Fruit fly (Drosophila melanogaster) whole organism, embryonic: ENCODE data around the gene CG10068.

Experiments
- CG10267 ChIP-seq: fragments of 200-800 bp; sonication (Bioruptor generic); optimal IDR thresholded peaks from 2 replicates; lab custom pipeline; 2018; ENCODE audit warnings: missing biosample characterization, mild to moderate bottlenecking, missing genetic modification characterization, moderate library complexity
- CG10543 ChIP-seq: fragments of 200-800 bp; sonication (Bioruptor generic); optimal IDR thresholded peaks from 3 replicates; lab custom pipeline; 2017; ENCODE audit warnings: missing biosample characterization, mild to moderate bottlenecking, missing genetic modification characterization, moderate library complexity
- CG10654 ChIP-seq: fragments of 200-800 bp; sonication (Bioruptor generic); optimal IDR thresholded peaks from 2 replicates; lab custom pipeline; 2016; ENCODE audit warnings: missing biosample characterization, missing genetic modification characterization
- CG11695 ChIP-seq: fragments of 200-800 bp; sonication (Bioruptor generic); IDR thresholded peaks from 3 replicates; pipeline ENCODE4 v1.3.6; 2022; ENCODE audit warnings: missing biosample characterization, missing genetic modification characterization
- CG12769 ChIP-seq: fragments of 200-800 bp; sonication (Bioruptor generic); optimal IDR thresholded peaks from 2 replicates; lab custom pipeline; 2019; ENCODE audit warnings: missing biosample characterization, mild to moderate bottlenecking, missing genetic modification characterization, moderate library complexity
- CG14050 ChIP-seq: fragments of 200-800 bp; sonication (Bioruptor generic); IDR thresholded peaks from 3 replicates; pipeline ENCODE4 v1.3.6; 2022; ENCODE audit warnings: missing biosample characterization, missing genetic modification characterization
- CG15514 ChIP-seq: fragments of 200-800 bp; sonication (Bioruptor generic); optimal IDR thresholded peaks from 3 replicates; lab custom pipeline; 2017; ENCODE audit warnings: missing biosample characterization, missing genetic modification characterization, mild to moderate bottlenecking, moderate library complexity, missing genetic modification reagents
- CG16779 ChIP-seq: fragments of 200-800 bp; sonication (Bioruptor generic); IDR thresholded peaks from 2 replicates; pipeline ENCODE4 v1.3.6; 2022; ENCODE audit warnings: missing biosample characterization, missing genetic modification characterization
- CG17568 ChIP-seq: fragments of 200-800 bp; sonication (Bioruptor generic); optimal IDR thresholded peaks from 2 replicates; lab custom pipeline; 2018; ENCODE audit warnings: missing biosample characterization, mild to moderate bottlenecking, missing genetic modification characterization, moderate library complexity
- CG18476 ChIP-seq: fragments of 200-800 bp; sonication (Bioruptor generic); optimal IDR thresholded peaks from 2 replicates; lab custom pipeline; 2016; ENCODE audit warnings: missing biosample characterization, mild to moderate bottlenecking, missing genetic modification characterization
- CG30020 ChIP-seq: fragments of 200-800 bp; optimal IDR thresholded peaks from 2 replicates; lab custom pipeline; 2019; ENCODE audit warnings: missing biosample characterization, mild to moderate bottlenecking, missing genetic modification characterization, moderate library complexity
- CG30431 ChIP-seq: fragments of 200-800 bp; sonication (Bioruptor generic); optimal IDR thresholded peaks from 2 replicates; lab custom pipeline; 2017; ENCODE audit warnings: missing biosample characterization, missing genetic modification characterization
- CG31224 ChIP-seq: fragments of 200-800 bp; sonication (Bioruptor generic); IDR thresholded peaks from 2 replicates; pipeline ENCODE4 v1.3.6; 2022; ENCODE audit warnings: missing biosample characterization, missing genetic modification characterization
- CG3163 ChIP-seq: fragments of 200-800 bp; sonication (Bioruptor generic); optimal IDR thresholded peaks from 3 replicates; lab custom pipeline; 2016; ENCODE audit warnings: missing biosample characterization, missing genetic modification characterization
- CG33213 ChIP-seq: fragments of 200-800 bp; sonication (Bioruptor generic); optimal IDR thresholded peaks from 3 replicates; lab custom pipeline; 2016; ENCODE audit warnings: missing biosample characterization, missing genetic modification characterization
- CG4328 ChIP-seq: fragments of 200-800 bp; sonication (Bioruptor generic); optimal IDR thresholded peaks from 3 replicates; lab custom pipeline; 2017; ENCODE audit warnings: missing biosample characterization, missing genetic modification reagents, missing genetic modification characterization
- CG6175 ChIP-seq: fragments of 200-800 bp; sonication (Bioruptor generic); IDR thresholded peaks from 3 replicates; pipeline ENCODE4 v1.3.6; 2022; ENCODE audit warnings: missing biosample characterization, missing genetic modification characterization
- CG7745 ChIP-seq: fragments of 200-800 bp; sonication (Bioruptor generic); optimal IDR thresholded peaks from 2 replicates; lab custom pipeline; 2018; ENCODE audit warnings: missing biosample characterization, mild to moderate bottlenecking, missing genetic modification characterization, moderate library complexity
- CG9609 ChIP-seq: fragments of 200-800 bp; sonication (Bioruptor generic); optimal IDR thresholded peaks from 3 replicates; lab custom pipeline; 2016; ENCODE audit warnings: missing biosample characterization, missing genetic modification characterization
- CG9932 ChIP-seq: fragments of 200-800 bp; sonication (Bioruptor generic); IDR thresholded peaks from 2 replicates; pipeline ENCODE4 v1.3.6; 2022; ENCODE audit warnings: missing biosample characterization, missing genetic modification characterization
- Chrac-16 ChIP-seq: fragments of 200-800 bp; sonication (Bioruptor generic); optimal IDR thresholded peaks from 3 replicates; lab custom pipeline; 2016; ENCODE audit warnings: missing biosample characterization, missing genetic modification characterization
- Dref ChIP-seq: fragments of 200-800 bp; sonication (Bioruptor generic); IDR thresholded peaks from 2 replicates; pipeline ENCODE4 v1.3.6; 2022; ENCODE audit warnings: missing biosample characterization, missing genetic modification characterization
- Elba2 ChIP-seq: fragments of 200-800 bp; sonication (Bioruptor generic); optimal IDR thresholded peaks from 3 replicates; lab custom pipeline; 2016; ENCODE audit warnings: missing biosample characterization, missing genetic modification characterization
- HLH3B ChIP-seq: fragments of 200-800 bp; sonication (Bioruptor generic); IDR thresholded peaks from 2 replicates; pipeline ENCODE4 v1.3.6; 2022; ENCODE audit warnings: missing biosample characterization, missing genetic modification characterization
- HLH4C ChIP-seq: fragments of 200-800 bp; sonication (Bioruptor generic); IDR thresholded peaks from 3 replicates; pipeline ENCODE4 v1.3.6; 2022; ENCODE audit warnings: missing biosample characterization, missing genetic modification characterization; ENCODE audit not compliant: partially characterized antibody
- HmgZ ChIP-seq: fragments of 200-800 bp; sonication (Bioruptor generic); optimal IDR thresholded peaks from 2 replicates; lab custom pipeline; 2018; ENCODE audit warnings: missing biosample characterization, mild to moderate bottlenecking, missing genetic modification characterization
- Kr ChIP-seq: fragments of 200-800 bp; sonication (Bioruptor generic); optimal IDR thresholded peaks from 2 replicates; lab custom pipeline; 2017; ENCODE audit warnings: missing biosample characterization, mild to moderate bottlenecking, missing genetic modification characterization
- Meics ChIP-seq: fragments of 200-800 bp; sonication (Bioruptor generic); optimal IDR thresholded peaks from 2 replicates; lab custom pipeline; 2017; ENCODE audit warnings: missing biosample characterization, mild to moderate bottlenecking, missing genetic modification characterization
- Mes4 ChIP-seq: fragments of 200-800 bp; sonication (Bioruptor generic); optimal IDR thresholded peaks from 2 replicates; lab custom pipeline; 2016; ENCODE audit warnings: missing biosample characterization, missing genetic modification characterization
- NC2β ChIP-seq: fragments of 200-800 bp; sonication (Bioruptor generic); optimal IDR thresholded peaks from 2 replicates; lab custom pipeline; 2016; ENCODE audit warnings: missing biosample characterization, missing genetic modification characterization
- Oaz ChIP-seq: fragments of 200-800 bp; sonication (Bioruptor generic); IDR thresholded peaks from 2 replicates; pipeline ENCODE4 v1.3.6; 2022; ENCODE audit warnings: missing biosample characterization, missing genetic modification characterization
- Sry-δ ChIP-seq: fragments of 200-800 bp; sonication (Bioruptor generic); optimal IDR thresholded peaks from 2 replicates; lab custom pipeline; 2016; ENCODE audit warnings: missing biosample characterization, missing genetic modification characterization
- YL-1 ChIP-seq: fragments of 200-800 bp; sonication (Bioruptor generic); optimal IDR thresholded peaks from 3 replicates; lab custom pipeline; 2017; ENCODE audit warnings: missing biosample characterization, mild to moderate bottlenecking, missing genetic modification characterization
- ap ChIP-seq: fragments of 200-800 bp; sonication (Bioruptor generic); IDR thresholded peaks from 2 replicates; pipeline ENCODE4 v1.3.6; 2022; ENCODE audit warnings: missing biosample characterization, missing genetic modification characterization
- bbx ChIP-seq: fragments of 200-800 bp; sonication (Bioruptor generic); IDR thresholded peaks from 2 replicates; pipeline ENCODE4 v1.3.6; 2022; ENCODE audit warnings: missing biosample characterization, missing genetic modification characterization; ENCODE audit not compliant: partially characterized antibody
- cad ChIP-seq: fragments of >200 bp; optimal IDR thresholded peaks from 2 replicates; lab custom pipeline; 2017; ENCODE audit warnings: missing biosample characterization, missing genetic modification characterization
- dmrt99B ChIP-seq: fragments of 200-800 bp; sonication (Bioruptor generic); optimal IDR thresholded peaks from 2 replicates; lab custom pipeline; 2018; ENCODE audit warnings: missing biosample characterization, mild to moderate bottlenecking, missing genetic modification characterization, moderate library complexity
- en ChIP-seq: fragments of 200-800 bp; sonication (Bioruptor generic); optimal IDR thresholded peaks from 2 replicates; lab custom pipeline; 2016; ENCODE audit warnings: missing biosample characterization, missing genetic modification characterization
- gce ChIP-seq: fragments of 200-800 bp; sonication (Bioruptor generic); IDR thresholded peaks from 3 replicates; pipeline ENCODE4 v1.3.6; 2022; ENCODE audit warnings: missing biosample characterization, missing genetic modification characterization
- gro ChIP-seq: fragments of 200-800 bp; sonication (Bioruptor generic); optimal IDR thresholded peaks from 2 replicates; lab custom pipeline; 2016; ENCODE audit warnings: missing biosample characterization, missing genetic modification characterization
- ham ChIP-seq: fragments of 200-800 bp; sonication (Bioruptor generic); IDR thresholded peaks from 2 replicates; pipeline ENCODE4 v1.3.6; 2022; ENCODE audit warnings: missing biosample characterization, missing genetic modification characterization
- lab ChIP-seq: fragments of 200-800 bp; sonication (Bioruptor generic); optimal IDR thresholded peaks from 3 replicates; lab custom pipeline; 2017; ENCODE audit warnings: missing biosample characterization, missing genetic modification characterization, mild to moderate bottlenecking, moderate library complexity, missing genetic modification reagents
- lbe ChIP-seq: fragments of 200-800 bp; sonication (Bioruptor generic); optimal IDR thresholded peaks from 2 replicates; lab custom pipeline; 2016; ENCODE audit warnings: missing biosample characterization, mild to moderate bottlenecking, missing genetic modification characterization
- lilli ChIP-seq: fragments of 200-800 bp; sonication (Bioruptor generic); optimal IDR thresholded peaks from 3 replicates; lab custom pipeline; 2016; ENCODE audit warnings: missing biosample characterization, missing genetic modification characterization
- luna ChIP-seq: fragments of 200-800 bp; sonication (Bioruptor generic); optimal IDR thresholded peaks from 2 replicates; lab custom pipeline; 2016; ENCODE audit warnings: missing biosample characterization, missing genetic modification characterization
- pho ChIP-seq: fragments of 200-800 bp; sonication (Bioruptor generic); optimal IDR thresholded peaks from 2 replicates; lab custom pipeline; 2016; ENCODE audit warnings: missing biosample characterization, missing genetic modification characterization
- phol ChIP-seq: fragments of 200-800 bp; sonication (Bioruptor generic); optimal IDR thresholded peaks from 3 replicates; lab custom pipeline; 2018; ENCODE audit warnings: missing biosample characterization, mild to moderate bottlenecking, missing genetic modification characterization, moderate library complexity
- pum ChIP-seq: fragments of 200-800 bp; sonication (Bioruptor generic); optimal IDR thresholded peaks from 2 replicates; lab custom pipeline; 2016; ENCODE audit warnings: missing biosample characterization, missing genetic modification characterization
- rib ChIP-seq: fragments of 200-800 bp; sonication (Bioruptor generic); IDR thresholded peaks from 2 replicates; pipeline ENCODE4 v1.3.6; 2022; ENCODE audit warnings: missing biosample characterization, missing genetic modification characterization
- scrt ChIP-seq: fragments of 200-800 bp; sonication (Bioruptor generic); optimal IDR thresholded peaks from 2 replicates; lab custom pipeline; 2018; ENCODE audit warnings: missing biosample characterization, mild to moderate bottlenecking, missing genetic modification characterization, moderate library complexity
- sens ChIP-seq: fragments of 200-800 bp; sonication (Bioruptor generic); peaks from one replicate; lab custom pipeline; 2016; ENCODE audit warnings: missing biosample characterization, missing genetic modification characterization
- tgo ChIP-seq: fragments of 200-800 bp; sonication (Bioruptor generic); IDR thresholded peaks from 3 replicates; pipeline ENCODE4 v1.3.6; 2022; ENCODE audit warnings: missing biosample characterization, missing genetic modification characterization
- toy ChIP-seq: fragments of 200-800 bp; sonication (Bioruptor generic); IDR thresholded peaks from 2 replicates; pipeline ENCODE4 v1.3.6; 2022; ENCODE audit warnings: missing biosample characterization, missing genetic modification characterization

CG10068 gene

DNA sequence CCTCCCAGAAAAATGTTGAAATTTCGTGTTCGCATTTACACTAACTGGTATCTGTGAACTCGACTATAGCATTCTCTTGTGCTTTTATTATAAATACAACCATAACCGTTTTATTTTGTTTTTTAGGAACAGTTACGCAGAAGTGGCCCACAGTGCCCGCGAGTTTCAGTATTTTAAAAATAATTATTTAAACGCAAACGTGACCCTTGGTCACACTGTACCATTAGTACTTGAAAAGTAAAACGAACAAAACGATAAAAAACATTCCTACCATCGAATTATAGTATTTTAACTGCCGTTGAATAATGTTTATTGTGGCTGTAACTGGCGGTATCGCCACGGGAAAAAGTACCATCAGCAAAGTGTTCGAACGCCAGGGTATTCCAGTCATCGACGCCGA lies 45.9 kb downstream of the CG10068 start, which contains the start of gene Dpck (continued):
- TF ChIP-seq en (GFP tag; lab: Kevin White, UChicago) (peak; percentile 32), Oaz (GFP tag; lab: Robert Waterston, UW) (no peak), CG18476 (GFP tag; lab: Kevin White, UChicago) (no peak), Elba2 (GFP tag; lab: Kevin White, UChicago) (no peak), CG30431 (GFP tag; lab: Kevin White, UChicago) (no peak), pho (no peak), CG9609 (no peak), Meics (no peak), Sry-δ (no peak), YL-1 (GFP tag; lab: Kevin White, UChicago) (peak; percentile 49), ham (no peak), CG10267 (tag; lab: Kevin White, UChicago) (peak; percentile 48), CG4328 (GFP tag; lab: Kevin White, UChicago) (no peak), dmrt99B (tag; lab: Kevin White, UChicago) (no peak), CG10654 (GFP tag; lab: Kevin White, UChicago) (peak; percentile 0), HLH4C (GFP tag; lab: Robert Waterston, UW) (no peak), phol (tag; lab: Kevin White, UChicago) (peak; percentile 41), HLH3B (GFP tag; lab: Robert Waterston, UW) (no peak), CG7745 (tag; lab: Kevin White, UChicago) (no peak), CG16779 (no peak), CG3163 (GFP tag; lab: Kevin White, UChicago) (no peak), Kr (GFP tag; lab: Kevin White, UChicago) (no peak), Dref (no peak), lbe (GFP tag; lab: Kevin White, UChicago) (peak; percentile 38), CG11695 (GFP tag; lab: Robert Waterston, UW) (no peak), CG10543 (GFP tag; lab: Kevin White, UChicago) (peak; percentile 21), CG31224 (GFP tag; lab: Robert Waterston, UW) (no peak), ap (GFP tag; lab: Robert Waterston, UW) (no peak), scrt (GFP tag; lab: Kevin White, UChicago) (peak; percentile 39), CG30020 (tag; lab: Kevin White, UChicago) (peak; percentile 92), gro (GFP tag; lab: Kevin White, UChicago) (peak; percentile 32), lab (peak; percentile 31), gce (GFP tag; lab: Robert Waterston, UW) (no peak), NC2β (GFP tag; lab: Kevin White, UChicago) (peak; percentile 42), Chrac-16 (GFP tag; lab: Kevin White, UChicago) (no peak), CG9932 (GFP tag; lab: Robert Waterston, UW) (peak; percentile 10; the same call in 1 of the 2 replicates), CG6175 (GFP tag; lab: Robert Waterston, UW) (no peak), HmgZ (tag; lab: Kevin White, UChicago) (peak; percentile 29), CG12769 (tag; lab: Kevin White, UChicago) (no peak), Mes4 (peak; percentile 4), sens (GFP tag; lab: Kevin White, UChicago) (peak; percentile 91), rib (GFP tag; lab: Robert Waterston, UW) (no peak), CG14050 (GFP tag; lab: Robert Waterston, UW) (no peak), CG33213 (GFP tag; lab: Kevin White, UChicago) (peak; percentile 41), tgo (GFP tag; lab: Robert Waterston, UW) (no peak), CG17568 (GFP tag; lab: Kevin White, UChicago) (peak; percentile 38), toy (GFP tag; lab: Robert Waterston, UW) (no peak), CG15514 (GFP tag; lab: Kevin White, UChicago) (peak; percentile 2), cad (GFP tag; lab: Kevin White, UChicago) (no peak), bbx (GFP tag; lab: Robert Waterston, UW) (no peak), lilli (peak; percentile 36), luna (GFP tag; lab: Kevin White, UChicago) (no peak), pum (peak; percentile 1)
